Worm (Caenorhabditis elegans) whole organism, L1 larva: ENCODE data around the gene Y62E10A.20.

Experiments
- ceh-63 ChIP-seq: fragments of 200-800 bp; sonication (Bioruptor generic); optimal IDR thresholded peaks from 2 replicates; lab custom pipeline; 2018; ENCODE audit warnings: mild to moderate bottlenecking, missing genetic modification characterization, missing compliant biosample characterization
- ceh-82 ChIP-seq, 3 experiments: fragments of 150-350 bp in 1 of 3; sonication (generic microtip) in 2 of 3; optimal IDR thresholded peaks; 2 replicates each; lab custom pipeline; 2014 to 2017; ENCODE audit warnings: missing biosample characterization in 3 of 3, missing genetic modification characterization in 3 of 3
- snpc-4 ChIP-seq: fragments of 150-350 bp; optimal IDR thresholded peaks from 2 replicates; lab custom pipeline; 2014; ENCODE audit warnings: missing biosample characterization, missing genetic modification characterization
- sptf-1 ChIP-seq: fragments of 150-350 bp; optimal IDR thresholded peaks from 2 replicates; lab custom pipeline; 2014; ENCODE audit warnings: missing biosample characterization, missing genetic modification characterization

- no peak for TF ChIP-seq snpc-4 (tag; lab: Kevin White, UChicago)
- no peak for TF ChIP-seq sptf-1 (tag; lab: Kevin White, UChicago)
- no peak for TF ChIP-seq ceh-63
- TF ChIP-seq ceh-82 (tag; optimal IDR thresholded peaks at IDR 0.05; lab: Kevin White, UChicago) = no peak
Measured at ce11 chrIV:13429240-13429639, 43.3 kb upstream of the Y62E10A.20 start, which contains the start of gene K09B11.4.
